Worm (Caenorhabditis elegans): ENCODE results near the gene sdf-9.

DNA sequence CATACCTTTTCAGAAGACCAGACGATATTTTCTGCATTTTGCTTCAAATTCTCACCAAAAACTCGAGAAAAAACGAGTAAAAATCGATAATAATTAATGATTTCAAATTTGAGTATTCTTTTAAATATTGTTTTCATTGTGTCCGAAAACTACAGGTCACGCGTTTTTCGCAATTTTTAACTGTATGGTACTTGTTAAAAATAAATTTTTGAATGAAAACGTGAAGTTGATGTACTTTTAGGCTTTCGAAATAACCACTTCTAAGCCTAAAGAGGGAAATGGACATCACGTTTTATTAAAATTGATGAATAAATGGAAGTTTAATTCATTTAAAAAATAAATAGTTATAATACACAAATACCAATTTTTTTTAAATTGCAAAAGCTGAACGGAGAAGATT lies 4.9 kb downstream of the sdf-9 start, which contains the start of gene Y44A6D.5:
- TF ChIP-seq aly-1 (tag; optimal IDR thresholded peaks at IDR 0.05) (no peak), ama-1 (optimal IDR thresholded peaks at IDR 0.05) (no peak), hmbx-1 (tag; optimal IDR thresholded peaks at IDR 0.05) (no peak), tra-4 (tag; optimal IDR thresholded peaks at IDR 0.05) (no peak), ets-7 (tag; optimal IDR thresholded peaks at IDR 0.05) (no peak), B0310.2 (tag; optimal IDR thresholded peaks at IDR 0.05) (no peak), pes-1 (GFP tag; IDR thresholded peaks at IDR 0.05) (no peak), F13C5.2 (tag; optimal IDR thresholded peaks at IDR 0.05) (no peak), tbx-37 (GFP tag; conservative IDR thresholded peaks at IDR 0.05) (no peak)

Measured in whole organism, early embryonic.